Worm (Caenorhabditis elegans) whole organism, mixed stage, embryonic: Measurements from ENCODE around the gene pcp-2.
A peak's percentile ranks its signal among the peaks of the same experiment; 100 is the strongest.
"Not testable (repeated sequence)": the region's sequence is repeated elsewhere in the genome, so short reads cannot be mapped to it uniquely, and the experiment has no call there.

Experiments
- M03D4.4 ChIP-seq: sonication (generic microtip); optimal IDR thresholded peaks from 2 replicates; lab custom pipeline; 2017; ENCODE audit warnings: mild to moderate bottlenecking, missing genetic modification characterization, missing compliant biosample characterization
- bed-3 ChIP-seq: fragments of 200-800 bp; sonication (Bioruptor generic); optimal IDR thresholded peaks from 3 replicates; lab custom pipeline; 2018; ENCODE audit warnings: mild to moderate bottlenecking, missing genetic modification characterization, moderate library complexity, missing compliant biosample characterization
- blmp-1 ChIP-seq: fragments of 150-350 bp; optimal IDR thresholded peaks from 2 replicates; lab custom pipeline; 2014; ENCODE audit warnings: missing biosample characterization, missing genetic modification characterization
- ceh-39 ChIP-seq: fragments of 150-350 bp; optimal IDR thresholded peaks from 2 replicates; lab custom pipeline; 2014; ENCODE audit warnings: missing biosample characterization, missing genetic modification characterization
- ceh-43 ChIP-seq: fragments of 200-800 bp; sonication (Bioruptor generic); optimal IDR thresholded peaks from 2 replicates; lab custom pipeline; 2018; ENCODE audit warnings: mild to moderate bottlenecking, missing genetic modification characterization, moderate library complexity, missing compliant biosample characterization
- ceh-83 ChIP-seq: fragments of 200-800 bp; sonication (Bioruptor generic); optimal IDR thresholded peaks from 2 replicates; lab custom pipeline; 2018; ENCODE audit warnings: mild to moderate bottlenecking, missing genetic modification characterization, missing compliant biosample characterization
- ces-1 ChIP-seq: fragments of 150-350 bp; optimal IDR thresholded peaks from 2 replicates; lab custom pipeline; 2014; ENCODE audit warnings: missing biosample characterization, missing genetic modification reagents, missing genetic modification characterization
- cnd-1 ChIP-seq: fragments of 200-800 bp; sonication (Bioruptor generic); optimal IDR thresholded peaks from 2 replicates; lab custom pipeline; 2018; ENCODE audit warnings: mild to moderate bottlenecking, missing genetic modification characterization, missing compliant biosample characterization
- drap-1 ChIP-seq: fragments of 200-800 bp; sonication (Bioruptor generic); optimal IDR thresholded peaks from 3 replicates; lab custom pipeline; 2018; ENCODE audit warnings: mild to moderate bottlenecking, missing genetic modification characterization, missing compliant biosample characterization
- elt-1 ChIP-seq: sonication (generic microtip); optimal IDR thresholded peaks from 2 replicates; lab custom pipeline; 2017; ENCODE audit warnings: missing genetic modification characterization, mild to moderate bottlenecking, missing compliant biosample characterization, antibody characterized with exemption, moderate library complexity, borderline replicate concordance; ENCODE audit not compliant: insufficient read depth
- elt-3 ChIP-seq: fragments of 150-350 bp; optimal IDR thresholded peaks from 2 replicates; lab custom pipeline; 2014; ENCODE audit warnings: missing biosample characterization, missing genetic modification characterization
- flh-1 ChIP-seq: fragments of 200-800 bp; sonication (Bioruptor generic); optimal IDR thresholded peaks from 2 replicates; lab custom pipeline; 2018; ENCODE audit warnings: mild to moderate bottlenecking, missing genetic modification characterization, moderate library complexity, missing compliant biosample characterization
- ham-2 ChIP-seq: fragments of 200-800 bp; sonication (Bioruptor generic); optimal IDR thresholded peaks from 2 replicates; lab custom pipeline; 2018; ENCODE audit warnings: mild to moderate bottlenecking, missing genetic modification characterization, missing compliant biosample characterization
- hlh-1 ChIP-seq: fragments of 150-350 bp; optimal IDR thresholded peaks from 2 replicates; lab custom pipeline; 2014; ENCODE audit warnings: missing biosample characterization, missing genetic modification reagents, missing genetic modification characterization
- lin-13 ChIP-seq: fragments of 150-350 bp; optimal IDR thresholded peaks from 2 replicates; lab custom pipeline; 2014; ENCODE audit warnings: missing biosample characterization, missing genetic modification characterization
- lin-32 ChIP-seq: fragments of 200-800 bp; sonication (Bioruptor generic); optimal IDR thresholded peaks from 2 replicates; lab custom pipeline; 2018; ENCODE audit warnings: mild to moderate bottlenecking, missing genetic modification characterization, missing compliant biosample characterization
- lsy-2 ChIP-seq: fragments of 150-350 bp; optimal IDR thresholded peaks from 2 replicates; lab custom pipeline; 2014; ENCODE audit warnings: missing biosample characterization, missing genetic modification characterization
- mab-5 ChIP-seq: fragments of 150-350 bp; optimal IDR thresholded peaks from 2 replicates; lab custom pipeline; 2014; ENCODE audit warnings: missing biosample characterization, missing genetic modification characterization
- mep-1 ChIP-seq: fragments of 150-350 bp; optimal IDR thresholded peaks from 2 replicates; lab custom pipeline; 2017; ENCODE audit warnings: missing biosample characterization, missing genetic modification reagents, missing genetic modification characterization, inconsistent platforms
- mls-2 ChIP-seq: sonication (generic microtip); optimal IDR thresholded peaks from 2 replicates; lab custom pipeline; 2016; ENCODE audit warnings: mild to moderate bottlenecking, missing genetic modification characterization, moderate library complexity, missing compliant biosample characterization
- nhr-12 ChIP-seq: fragments of 150-350 bp; optimal IDR thresholded peaks from 2 replicates; lab custom pipeline; 2014; ENCODE audit warnings: missing biosample characterization, missing genetic modification characterization
- nhr-2 ChIP-seq: fragments of 150-350 bp; optimal IDR thresholded peaks from 2 replicates; lab custom pipeline; 2014; ENCODE audit warnings: missing biosample characterization, missing genetic modification characterization
- nhr-237 ChIP-seq: fragments of 150-350 bp; optimal IDR thresholded peaks from 2 replicates; lab custom pipeline; 2014; ENCODE audit warnings: missing biosample characterization, missing genetic modification characterization
- nhr-28 ChIP-seq: fragments of 150-350 bp; optimal IDR thresholded peaks from 2 replicates; lab custom pipeline; 2014; ENCODE audit warnings: missing biosample characterization, missing genetic modification characterization
- nhr-76 ChIP-seq: sonication (generic microtip); optimal IDR thresholded peaks from 2 replicates; lab custom pipeline; 2017; ENCODE audit warnings: missing biosample characterization, missing genetic modification characterization
- pha-4 ChIP-seq: fragments of 150-350 bp; optimal IDR thresholded peaks from 2 replicates; lab custom pipeline; 2018; ENCODE audit warnings: missing biosample characterization, missing genetic modification reagents, missing genetic modification characterization
- sem-2 ChIP-seq: fragments of 200-800 bp; sonication (Bioruptor generic); optimal IDR thresholded peaks from 2 replicates; lab custom pipeline; 2018; ENCODE audit warnings: mild to moderate bottlenecking, missing genetic modification characterization, missing compliant biosample characterization
- snpc-4 ChIP-seq: fragments of 150-350 bp; optimal IDR thresholded peaks from 2 replicates; lab custom pipeline; 2014; ENCODE audit warnings: missing biosample characterization, missing genetic modification characterization
- sptf-1 ChIP-seq: sonication (generic microtip); optimal IDR thresholded peaks from 2 replicates; lab custom pipeline; 2017; ENCODE audit warnings: mild to moderate bottlenecking, missing genetic modification characterization, moderate library complexity, missing compliant biosample characterization
- tbx-8 ChIP-seq: fragments of 200-800 bp; sonication (Bioruptor generic); optimal IDR thresholded peaks from 2 replicates; lab custom pipeline; 2018; ENCODE audit warnings: mild to moderate bottlenecking, missing genetic modification characterization, moderate library complexity, missing compliant biosample characterization
- unc-120 ChIP-seq: sonication (generic microtip); optimal IDR thresholded peaks from 2 replicates; lab custom pipeline; 2017; ENCODE audit warnings: missing genetic modification characterization, missing compliant biosample characterization; ENCODE audit not compliant: poor library complexity, severe bottlenecking
- unc-39 ChIP-seq: fragments of 150-350 bp; optimal IDR thresholded peaks from 2 replicates; lab custom pipeline; 2014; ENCODE audit warnings: missing biosample characterization, missing genetic modification characterization
- unc-62 ChIP-seq: fragments of 150-350 bp; optimal IDR thresholded peaks from 2 replicates; lab custom pipeline; 2014; ENCODE audit warnings: missing biosample characterization, missing genetic modification reagents, missing genetic modification characterization
- zip-8 ChIP-seq: fragments of 150-350 bp; optimal IDR thresholded peaks from 2 replicates; lab custom pipeline; 2014; ENCODE audit warnings: missing biosample characterization, missing genetic modification characterization
- ztf-11 ChIP-seq: fragments of 150-350 bp; optimal IDR thresholded peaks from 2 replicates; lab custom pipeline; 2014; ENCODE audit warnings: missing biosample characterization, missing genetic modification characterization

Gene pcp-2

DNA sequence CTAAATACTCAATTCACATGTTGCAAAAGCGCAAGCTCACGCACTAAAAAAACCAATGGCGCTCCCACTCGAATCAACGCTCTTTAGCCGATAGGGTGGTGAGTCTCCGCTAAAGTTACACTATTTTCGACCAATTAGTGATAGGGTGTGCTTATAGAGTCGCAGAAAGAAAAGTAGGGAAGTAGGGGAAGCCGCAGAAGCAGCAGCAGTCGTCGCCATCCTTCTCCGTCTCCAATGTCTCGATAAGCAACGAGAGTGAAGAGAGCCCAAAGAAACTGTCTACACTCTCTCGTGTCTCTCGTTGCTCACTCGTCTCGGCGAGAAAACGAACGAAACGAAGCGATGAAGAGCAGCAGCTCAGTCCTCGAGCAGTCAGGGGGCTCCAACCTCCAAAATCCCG lies 31.8 kb upstream of the pcp-2 start (continued):
- TF ChIP-seq ceh-83 (GFP tag; lab: Kevin White, UChicago) (no peak), drap-1 (GFP tag; lab: Kevin White, UChicago) (no peak), zip-8 (tag; lab: Kevin White, UChicago) (no peak), nhr-76 (tag; lab: Kevin White, UChicago) (no peak), pha-4 (tag; lab: Kevin White, UChicago) (peak; percentile 64)

DNA sequence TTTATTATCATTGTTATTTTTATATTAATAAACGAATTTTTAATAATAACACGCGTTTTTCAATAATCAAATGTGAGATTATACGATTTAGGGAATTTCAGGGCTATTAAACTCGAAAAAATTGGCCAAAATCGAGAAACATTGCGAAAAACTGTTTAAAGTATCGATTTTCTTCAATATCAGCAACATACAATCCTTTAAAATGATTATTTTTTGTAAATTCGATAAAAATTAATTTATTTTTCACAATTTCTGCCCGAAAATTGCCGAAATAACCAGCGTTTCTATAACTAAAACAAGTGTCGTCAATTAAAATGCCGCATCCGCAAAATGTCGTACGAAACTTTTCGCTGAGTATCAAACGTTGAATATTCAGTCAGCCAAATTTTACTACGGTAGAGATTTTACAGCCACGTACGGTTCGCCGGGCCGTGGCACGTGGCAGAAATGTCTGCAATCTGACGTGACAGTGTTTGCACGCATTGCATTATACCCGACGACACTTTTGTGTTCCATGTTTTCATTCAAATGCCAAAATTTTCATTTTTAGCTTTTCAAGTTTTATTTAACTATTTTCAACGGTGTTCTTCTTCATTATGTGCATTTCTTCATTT lies 31.2 kb upstream of the pcp-2 start:
- peak; percentile 36 for TF ChIP-seq lsy-2 (tag; lab: Kevin White, UChicago)

DNA sequence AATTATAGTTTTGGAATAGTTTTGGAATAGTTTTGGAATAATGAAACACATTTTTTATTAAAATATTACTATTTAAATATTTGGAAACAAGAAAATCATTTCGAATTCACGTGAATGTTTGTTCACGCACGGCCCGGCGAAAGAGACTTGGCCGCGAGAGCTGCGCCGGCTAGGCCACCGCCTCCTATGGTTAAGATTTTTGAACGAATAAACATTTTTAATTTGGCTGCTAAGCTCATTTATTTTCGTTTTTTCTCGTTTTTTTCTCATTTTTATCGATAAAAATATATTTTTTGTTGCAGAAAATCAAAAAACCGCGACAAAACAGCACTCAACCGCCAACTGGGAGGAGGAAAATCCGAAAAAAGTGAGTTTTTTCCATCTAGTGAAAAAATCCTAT lies 29.6 kb upstream of the pcp-2 start, which contains the start of gene C46C2.7:
TSS of gene C46C2.7 (plus strand) at position 301 of the 400 bp plus-strand sequence.
- not testable (repeated sequence) for TF ChIP-seq snpc-4; bed-3 (GFP tag; lab: Kevin White, UChicago); ces-1

DNA sequence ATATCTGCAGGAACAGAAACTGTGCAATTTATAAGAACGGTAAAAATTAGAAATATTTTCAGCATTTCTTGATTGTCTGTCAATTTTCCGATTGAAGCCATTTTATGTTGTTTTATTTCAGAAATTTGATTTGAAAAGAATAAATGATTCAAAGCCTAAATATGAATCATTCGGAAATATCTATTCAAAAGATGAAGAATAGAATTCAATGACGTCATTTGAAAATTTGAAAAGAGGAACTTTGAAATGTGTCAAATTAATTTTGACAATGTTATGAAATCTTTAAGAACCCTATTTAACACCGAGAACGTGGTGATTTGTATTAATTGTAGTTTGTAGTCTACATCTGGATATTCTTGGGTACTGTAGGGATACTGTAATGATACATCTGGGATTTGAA lies 27.6 kb upstream of the pcp-2 start, which contains the start of gene C46C2.5:
TSS of gene C46C2.5 (minus strand) at position 101 of the 400 bp plus-strand sequence.
- TF ChIP-seq M03D4.4 (tag; lab: Kevin White, UChicago) = no peak
- TF ChIP-seq tbx-8 (GFP tag; lab: Kevin White, UChicago) = no peak
- TF ChIP-seq mab-5 = no peak
- TF ChIP-seq nhr-28 (tag; lab: Kevin White, UChicago) = no peak
- TF ChIP-seq ceh-39 = no peak
- TF ChIP-seq ztf-11 (tag; lab: Kevin White, UChicago) = no peak
- TF ChIP-seq sem-2 = no peak
- TF ChIP-seq elt-3 (tag; lab: Kevin White, UChicago) = no peak
- no peak for TF ChIP-seq sptf-1 (tag; lab: Kevin White, UChicago)
- TF ChIP-seq nhr-237 (tag; lab: Kevin White, UChicago) = no peak
- TF ChIP-seq snpc-4 = no peak
- no peak for TF ChIP-seq zip-8 (tag; lab: Kevin White, UChicago)
- no peak for TF ChIP-seq pha-4 (tag; lab: Kevin White, UChicago)
- TF ChIP-seq drap-1 (GFP tag; lab: Kevin White, UChicago) = no peak
- no peak for TF ChIP-seq nhr-2 (tag; lab: Kevin White, UChicago)
- TF ChIP-seq mep-1 = no peak
- TF ChIP-seq, all 35 proteins: peak for 0

DNA sequence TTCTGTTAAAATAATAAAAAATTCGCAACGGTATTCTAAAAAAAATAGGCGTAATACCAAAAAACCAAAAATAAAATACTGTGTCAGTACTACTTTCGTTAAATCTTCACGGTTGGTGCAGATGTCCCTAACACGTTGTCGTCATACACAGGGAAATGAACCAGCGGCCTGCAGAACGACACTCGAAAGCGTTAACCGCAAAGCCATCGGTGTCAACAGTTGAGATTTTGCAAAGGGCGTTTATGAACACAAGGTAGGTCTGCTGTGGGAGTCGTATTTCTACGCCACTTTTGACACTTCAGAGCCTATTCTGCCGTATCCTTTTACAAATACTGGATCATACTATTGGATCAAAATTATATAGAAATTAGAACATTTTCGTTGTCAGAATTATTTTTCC lies 26.3 kb upstream of the pcp-2 start:
- peak; percentile 54 for TF ChIP-seq lsy-2 (tag; lab: Kevin White, UChicago)
- TF ChIP-seq ces-1 = no peak
- peak; percentile 97 for TF ChIP-seq drap-1 (GFP tag; lab: Kevin White, UChicago)
- no peak for TF ChIP-seq nhr-76 (tag; lab: Kevin White, UChicago)
- TF ChIP-seq cnd-1 (tag; lab: Kevin White, UChicago) = peak; percentile 96
- no peak for TF ChIP-seq nhr-2 (tag; lab: Kevin White, UChicago)
- TF ChIP-seq hlh-1 (tag; lab: Kevin White, UChicago) = peak; percentile 65
- peak; percentile 22 for TF ChIP-seq nhr-28 (tag; lab: Kevin White, UChicago)
- TF ChIP-seq nhr-237 (tag; lab: Kevin White, UChicago) = no peak
- peak; percentile 92 for TF ChIP-seq flh-1
- peak; percentile 69 for TF ChIP-seq lin-13 (tag; lab: Kevin White, UChicago)
- TF ChIP-seq lin-32 (GFP tag; lab: Kevin White, UChicago) = peak; percentile 94
- peak; percentile 96 for TF ChIP-seq M03D4.4 (tag; lab: Kevin White, UChicago)
- peak; percentile 86 for TF ChIP-seq pha-4 (tag; lab: Kevin White, UChicago)
- TF ChIP-seq mep-1 = peak; percentile 77
- TF ChIP-seq unc-120 (tag; lab: Kevin White, UChicago) = peak; percentile 92
- TF ChIP-seq ceh-39 = peak; percentile 14
- TF ChIP-seq unc-62 = peak; percentile 75
- peak; percentile 91 for TF ChIP-seq ham-2 (GFP tag; lab: Kevin White, UChicago)
- TF ChIP-seq sem-2 = peak; percentile 93
- TF ChIP-seq unc-39 (tag; lab: Kevin White, UChicago) = peak; percentile 81
- peak; percentile 97 for TF ChIP-seq mls-2 (tag; lab: Kevin White, UChicago)
- TF ChIP-seq blmp-1 (tag; lab: Kevin White, UChicago) = no peak
- peak; percentile 97 for TF ChIP-seq sptf-1 (tag; lab: Kevin White, UChicago)
- peak; percentile 93 for TF ChIP-seq ceh-43 (GFP tag; lab: Kevin White, UChicago)
- peak; percentile 29 for TF ChIP-seq nhr-12 (tag; lab: Kevin White, UChicago)
- TF ChIP-seq tbx-8 (GFP tag; lab: Kevin White, UChicago) = peak; percentile 81
- peak; percentile 95 for TF ChIP-seq ceh-83 (GFP tag; lab: Kevin White, UChicago)
- TF ChIP-seq mab-5 = no peak
- TF ChIP-seq zip-8 (tag; lab: Kevin White, UChicago) = no peak
- TF ChIP-seq elt-1 (tag; lab: Kevin White, UChicago) = no peak
- peak; percentile 65 for TF ChIP-seq elt-3 (tag; lab: Kevin White, UChicago)
- no peak for TF ChIP-seq snpc-4
- peak; percentile 88 for TF ChIP-seq bed-3 (GFP tag; lab: Kevin White, UChicago)
- peak; percentile 33 for TF ChIP-seq ztf-11 (tag; lab: Kevin White, UChicago)
- TF ChIP-seq, all 35 proteins: peak for 26
